Worm (Caenorhabditis elegans) whole organism, young adult: ENCODE data around the gene lelo-4.
A peak's percentile ranks its signal among the peaks of the same experiment; 100 is the strongest.

Experiments used
- B0019.2 ChIP-seq: fragments of 200-800 bp; sonication (Bioruptor generic); conservative IDR thresholded peaks from 2 replicates; pipeline ENCODE4 v1.3.6; 2022; ENCODE audit warnings: missing genetic modification reagents, missing genetic modification characterization, missing compliant biosample characterization
- F10E7.11 ChIP-seq: sonication (generic microtip); optimal IDR thresholded peaks from 2 replicates; lab custom pipeline; 2017; ENCODE audit warnings: mild to moderate bottlenecking, missing genetic modification characterization, moderate library complexity, missing compliant biosample characterization
- F57A8.1 ChIP-seq: fragments of 200-800 bp; sonication (Bioruptor generic); optimal IDR thresholded peaks from 2 replicates; lab custom pipeline; 2018; ENCODE audit warnings: mild to moderate bottlenecking, missing genetic modification characterization, moderate library complexity, missing compliant biosample characterization
- Y53F4B.3 ChIP-seq: fragments of 200-800 bp; sonication (Bioruptor generic); IDR thresholded peaks from 2 replicates; pipeline ENCODE4 v1.3.6; 2022; ENCODE audit warnings: missing genetic modification reagents, missing genetic modification characterization, missing compliant biosample characterization
- Y79H2A.3 ChIP-seq: fragments of 200-800 bp; sonication (Bioruptor generic); conservative IDR thresholded peaks from 2 replicates; pipeline ENCODE4 v1.3.6; 2022; ENCODE audit warnings: missing genetic modification reagents, missing genetic modification characterization, missing compliant biosample characterization
- ZK185.1 ChIP-seq: sonication (generic microtip); optimal IDR thresholded peaks from 2 replicates; lab custom pipeline; 2016; ENCODE audit warnings: mild to moderate bottlenecking, missing genetic modification characterization, missing compliant biosample characterization; ENCODE audit not compliant: poor library complexity, severe bottlenecking
- ama-1 ChIP-seq, 3 experiments: fragments of 150-350 bp in 1 of 3; sonication (generic microtip) in 2 of 3; optimal IDR thresholded peaks; 2 replicates each; lab custom pipeline; 2014 to 2018; ENCODE audit warnings: missing biosample characterization in 2 of 3, missing genetic modification characterization in 2 of 3, missing genetic modification reagents in 2 of 3
- attf-3 ChIP-seq: fragments of 200-800 bp; sonication (Bioruptor generic); conservative IDR thresholded peaks from 2 replicates; pipeline ENCODE4 v1.3.6; 2022; ENCODE audit warnings: missing genetic modification reagents, missing genetic modification characterization, missing compliant biosample characterization
- attf-6 ChIP-seq: fragments of 200-800 bp; sonication (Bioruptor generic); IDR thresholded peaks from 2 replicates; pipeline ENCODE4 v1.3.6; 2022; ENCODE audit warnings: missing genetic modification reagents, missing genetic modification characterization, missing compliant biosample characterization
- ccch-3 ChIP-seq: fragments of 200-800 bp; sonication (Bioruptor generic); optimal IDR thresholded peaks from 2 replicates; lab custom pipeline; 2018; ENCODE audit warnings: mild to moderate bottlenecking, missing genetic modification characterization, missing compliant biosample characterization
- cebp-1 ChIP-seq, 2 experiments: fragments of 200-800 bp in 1 of 2; sonication (Bioruptor generic) in 1 of 2; sonication (generic microtip) in 1 of 2; IDR thresholded peaks in 1 of 2; optimal IDR thresholded peaks in 1 of 2; 2 replicates each; pipeline versions ENCODE4 v1.3.6 to Lab custom; 2017 to 2022; ENCODE audit warnings: missing compliant biosample characterization in 2 of 2, missing genetic modification characterization in 2 of 2, mild to moderate bottlenecking in 1 of 2, missing genetic modification reagents in 1 of 2, moderate library complexity in 1 of 2
- ceh-100 ChIP-seq: fragments of 200-800 bp; sonication (Bioruptor generic); IDR thresholded peaks from 2 replicates; pipeline ENCODE4 v1.3.6; 2022; ENCODE audit warnings: missing genetic modification reagents, missing genetic modification characterization, missing compliant biosample characterization
- ceh-40 ChIP-seq: fragments of 200-800 bp; sonication (Bioruptor generic); IDR thresholded peaks from 2 replicates; pipeline ENCODE4 v1.3.6; 2022; ENCODE audit warnings: missing genetic modification characterization, missing compliant biosample characterization
- chd-7 ChIP-seq: sonication (generic microtip); optimal IDR thresholded peaks from 2 replicates; lab custom pipeline; 2016; ENCODE audit warnings: mild to moderate bottlenecking, missing genetic modification characterization, moderate library complexity, missing compliant biosample characterization
- dox-1 ChIP-seq: fragments of 200-800 bp; sonication (Bioruptor generic); IDR thresholded peaks from 2 replicates; pipeline ENCODE4 v1.3.6; 2022; ENCODE audit warnings: missing genetic modification reagents, missing genetic modification characterization, missing compliant biosample characterization
- efl-1 ChIP-seq: fragments of 150-350 bp; optimal IDR thresholded peaks from 2 replicates; lab custom pipeline; 2014; ENCODE audit warnings: missing biosample characterization, missing genetic modification reagents, missing genetic modification characterization
- ekl-4 ChIP-seq: fragments of 200-800 bp; sonication (Bioruptor generic); IDR thresholded peaks from 2 replicates; pipeline ENCODE4 v1.3.6; 2022; ENCODE audit warnings: missing genetic modification reagents, missing genetic modification characterization, missing compliant biosample characterization
- ets-4 ChIP-seq: fragments of 200-800 bp; sonication (Bioruptor generic); optimal IDR thresholded peaks from 2 replicates; lab custom pipeline; 2018; ENCODE audit warnings: mild to moderate bottlenecking, missing genetic modification characterization, missing compliant biosample characterization
- gei-17 ChIP-seq: fragments of 200-800 bp; sonication (Bioruptor generic); optimal IDR thresholded peaks from 2 replicates; lab custom pipeline; 2018; ENCODE audit warnings: mild to moderate bottlenecking, missing genetic modification characterization, missing compliant biosample characterization
- him-1 ChIP-seq: sonication (generic microtip); optimal IDR thresholded peaks from 2 replicates; lab custom pipeline; 2016; ENCODE audit warnings: missing genotype, missing genetic modification reagents, missing genetic modification characterization, missing compliant biosample characterization
- hlh-26 ChIP-seq: fragments of 200-800 bp; sonication (Bioruptor generic); conservative IDR thresholded peaks from 2 replicates; pipeline ENCODE4 v1.3.6; 2022; ENCODE audit warnings: missing genetic modification reagents, missing genetic modification characterization, missing compliant biosample characterization
- hmg-1.2 ChIP-seq: fragments of 200-800 bp; sonication (Bioruptor generic); IDR thresholded peaks from 2 replicates; pipeline ENCODE4 v1.3.6; 2022; ENCODE audit warnings: missing genetic modification reagents, missing genetic modification characterization, missing compliant biosample characterization
- hmg-20 ChIP-seq: fragments of 200-800 bp; sonication (Bioruptor generic); IDR thresholded peaks from 2 replicates; pipeline ENCODE4 v1.3.6; 2022; ENCODE audit warnings: missing genetic modification reagents, missing genetic modification characterization, missing compliant biosample characterization
- lag-1 ChIP-seq: fragments of 200-800 bp; sonication (Bioruptor generic); IDR thresholded peaks from 2 replicates; pipeline ENCODE4 v1.3.6; 2022; ENCODE audit warnings: missing genetic modification reagents, missing genetic modification characterization, missing compliant biosample characterization
- lin-35 ChIP-seq, 3 experiments: fragments of 150-350 bp in 2 of 3; sonication (generic microtip) in 1 of 3; optimal IDR thresholded peaks; 2 replicates each; lab custom pipeline; 2014 to 2018; ENCODE audit warnings: missing biosample characterization in 3 of 3, missing genetic modification characterization in 3 of 3, missing genetic modification reagents in 3 of 3
- lin-40 ChIP-seq: sonication (generic microtip); optimal IDR thresholded peaks from 2 replicates; lab custom pipeline; 2016; ENCODE audit warnings: missing genetic modification characterization, mild to moderate bottlenecking, missing compliant biosample characterization, missing genotype, missing genetic modification reagents
- lsl-1 ChIP-seq: fragments of 200-800 bp; sonication (Bioruptor generic); optimal IDR thresholded peaks from 2 replicates; lab custom pipeline; 2018; ENCODE audit warnings: mild to moderate bottlenecking, missing genetic modification characterization, moderate library complexity, missing compliant biosample characterization
- lsy-27 ChIP-seq: sonication (generic microtip); optimal IDR thresholded peaks from 2 replicates; lab custom pipeline; 2017; ENCODE audit warnings: missing genetic modification characterization, mild to moderate bottlenecking, missing compliant biosample characterization, antibody characterized with exemption, missing genotype, borderline replicate concordance; ENCODE audit not compliant: insufficient read depth
- madf-3 ChIP-seq: fragments of 200-800 bp; sonication (Bioruptor generic); IDR thresholded peaks from 2 replicates; pipeline ENCODE4 v1.3.6; 2022; ENCODE audit warnings: missing genetic modification reagents, missing genetic modification characterization, missing compliant biosample characterization
- madf-6 ChIP-seq: fragments of 200-800 bp; sonication (Bioruptor generic); IDR thresholded peaks from 2 replicates; pipeline ENCODE4 v1.3.6; 2022; ENCODE audit warnings: missing genetic modification reagents, missing genetic modification characterization, missing compliant biosample characterization
- madf-8 ChIP-seq: fragments of 200-800 bp; sonication (Bioruptor generic); conservative IDR thresholded peaks from 2 replicates; pipeline ENCODE4 v1.3.6; 2022; ENCODE audit warnings: missing genetic modification reagents, missing genetic modification characterization, missing compliant biosample characterization
- nfya-1 ChIP-seq: sonication (generic microtip); optimal IDR thresholded peaks from 2 replicates; lab custom pipeline; 2017; ENCODE audit warnings: antibody characterized with exemption, missing compliant biosample characterization, missing genetic modification characterization, borderline replicate concordance; ENCODE audit not compliant: insufficient read depth
- nfya-2 ChIP-seq: fragments of 200-800 bp; sonication (Bioruptor generic); IDR thresholded peaks from 2 replicates; pipeline ENCODE4 v1.3.6; 2022; ENCODE audit warnings: missing genetic modification reagents, missing genetic modification characterization, missing compliant biosample characterization
- nfyb-1 ChIP-seq: fragments of 200-800 bp; sonication (Bioruptor generic); IDR thresholded peaks from 2 replicates; pipeline ENCODE4 v1.3.6; 2022; ENCODE audit warnings: missing genetic modification reagents, missing genetic modification characterization, missing compliant biosample characterization
- rcor-1 ChIP-seq: fragments of 200-800 bp; sonication (Bioruptor generic); IDR thresholded peaks from 2 replicates; pipeline ENCODE4 v1.3.6; 2022; ENCODE audit warnings: missing genetic modification reagents, missing genetic modification characterization, missing compliant biosample characterization
- repo-1 ChIP-seq: sonication (generic microtip); optimal IDR thresholded peaks from 2 replicates; lab custom pipeline; 2017; ENCODE audit warnings: mild to moderate bottlenecking, missing genetic modification characterization, missing compliant biosample characterization
- rpc-1 ChIP-seq, 2 experiments: fragments of 150-350 bp in 1 of 2; sonication (generic microtip) in 1 of 2; optimal IDR thresholded peaks; 2 replicates each; lab custom pipeline; 2014 to 2018; ENCODE audit warnings: missing biosample characterization in 1 of 2, missing genetic modification characterization in 1 of 2, missing genetic modification reagents in 1 of 2, missing genotype in 1 of 2
- sdz-38 ChIP-seq: sonication (generic microtip); optimal IDR thresholded peaks from 2 replicates; lab custom pipeline; 2016; ENCODE audit warnings: missing genotype, missing genetic modification characterization, missing compliant biosample characterization
- snpc-4 ChIP-seq, 5 experiments: fragments of 150-350 bp in 1 of 5; sonication (generic microtip) in 4 of 5; optimal IDR thresholded peaks; 2 replicates each; lab custom pipeline; 2014 to 2018; ENCODE audit warnings: missing genetic modification characterization in 5 of 5, missing biosample characterization in 3 of 5, antibody characterized with exemption in 2 of 5, mild to moderate bottlenecking in 2 of 5, missing compliant biosample characterization in 2 of 5, missing genotype in 2 of 5, moderate library complexity in 2 of 5, missing genetic modification reagents in 1 of 5
- tbp1 ChIP-seq: fragments of 200-800 bp; sonication (Bioruptor generic); optimal IDR thresholded peaks from 2 replicates; lab custom pipeline; 2018; ENCODE audit warnings: mild to moderate bottlenecking, missing genetic modification characterization, missing compliant biosample characterization
- tbx-9 ChIP-seq: sonication (generic microtip); optimal IDR thresholded peaks from 2 replicates; lab custom pipeline; 2016; ENCODE audit warnings: borderline replicate concordance, missing genetic modification characterization, inconsistent platforms, missing compliant biosample characterization
- tlf-1 ChIP-seq: fragments of 200-800 bp; sonication (Bioruptor generic); optimal IDR thresholded peaks from 2 replicates; lab custom pipeline; 2018; ENCODE audit warnings: mild to moderate bottlenecking, missing genetic modification characterization, missing compliant biosample characterization
- xnd-1 ChIP-seq: sonication (generic microtip); optimal IDR thresholded peaks from 2 replicates; lab custom pipeline; 2016; ENCODE audit warnings: missing genotype, missing genetic modification reagents, missing genetic modification characterization, missing compliant biosample characterization
- ztf-18 ChIP-seq: sonication (generic microtip); optimal IDR thresholded peaks from 2 replicates; lab custom pipeline; 2016; ENCODE audit warnings: missing genotype, mild to moderate bottlenecking, missing genetic modification characterization, missing compliant biosample characterization
- ztf-25 ChIP-seq: fragments of 200-800 bp; sonication (Bioruptor generic); IDR thresholded peaks from 2 replicates; pipeline ENCODE4 v1.3.6; 2022; ENCODE audit warnings: missing genetic modification reagents, missing genetic modification characterization, missing compliant biosample characterization
- ztf-3 ChIP-seq: fragments of 200-800 bp; sonication (Bioruptor generic); optimal IDR thresholded peaks from 2 replicates; lab custom pipeline; 2018; ENCODE audit warnings: mild to moderate bottlenecking, missing genetic modification characterization, missing compliant biosample characterization

The lelo-4 gene

DNA sequence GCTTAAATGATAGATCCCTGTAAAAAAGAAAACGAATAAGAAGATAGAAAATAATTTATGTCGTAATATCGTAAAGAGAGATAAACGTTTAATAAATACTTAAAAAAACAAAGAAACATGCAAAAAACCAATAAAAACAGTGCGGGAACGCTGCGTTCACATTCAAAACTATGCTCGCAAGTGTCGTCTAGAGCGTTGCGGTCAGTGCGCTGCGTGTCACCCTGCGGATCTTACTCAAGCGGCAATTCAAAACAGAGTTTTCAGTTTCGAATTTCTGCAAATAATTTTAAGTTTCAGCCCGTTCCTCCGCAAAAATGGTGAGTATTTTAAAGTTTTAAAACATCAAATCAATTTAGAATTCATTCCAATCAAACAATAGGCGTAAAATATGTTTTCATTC lies at the start of gene lelo-4, which contains the start of gene tiar-1:
Gene lelo-4 (plus strand): TSS at position 118 of the 400 bp plus-strand sequence.
Gene tiar-1 (minus strand): TSS at position 17 of the 400 bp plus-strand sequence.
- peak; percentile 44; the same call in 1 of the 2 replicates for TF ChIP-seq ceh-100 (GFP tag; lab: Robert Waterston, UW)
- peak; percentile 29 for TF ChIP-seq ZK185.1 (tag; lab: Kevin White, UChicago)
- no peak for TF ChIP-seq ccch-3
- peak; percentile 16 for TF ChIP-seq lin-40
- TF ChIP-seq F57A8.1 (GFP tag; lab: Kevin White, UChicago) = no peak
- no peak for TF ChIP-seq xnd-1 (tag; lab: Kevin White, UChicago)
- TF ChIP-seq nfyb-1 (GFP tag; lab: Robert Waterston, UW) = peak; percentile 61; the same call in 1 of the 2 replicates
- no peak for TF ChIP-seq cebp-1 (GFP tag; IDR thresholded peaks at IDR 0.05; lab: Robert Waterston, UW)
- TF ChIP-seq cebp-1 (tag; optimal IDR thresholded peaks at IDR 0.05; lab: Kevin White, UChicago) = peak; percentile 42
- TF ChIP-seq attf-6 = no peak
- no peak for TF ChIP-seq hmg-20 (GFP tag; lab: Robert Waterston, UW)
- no peak for TF ChIP-seq ama-1 (optimal IDR thresholded peaks at IDR 0.05; lab: Kevin White, UChicago)
- no peak for TF ChIP-seq ama-1 (GFP tag; optimal IDR thresholded peaks at IDR 0.05; lab: Kevin White, UChicago)
- TF ChIP-seq Y79H2A.3 (GFP tag; lab: Robert Waterston, UW) = no peak
- no peak for TF ChIP-seq nfya-2 (GFP tag; lab: Robert Waterston, UW)
- TF ChIP-seq tlf-1 = no peak
- TF ChIP-seq efl-1 (GFP tag; lab: Kevin White, UChicago) = peak; percentile 72
- TF ChIP-seq sdz-38 (tag; lab: Kevin White, UChicago) = no peak
- TF ChIP-seq lag-1 (GFP tag; lab: Robert Waterston, UW) = no peak
- peak; percentile 16 for TF ChIP-seq tbp1 (GFP tag; lab: Kevin White, UChicago)
- TF ChIP-seq dox-1 (GFP tag; lab: Robert Waterston, UW) = peak; percentile 47; the same call in 1 of the 2 replicates
- TF ChIP-seq ets-4 (GFP tag; lab: Kevin White, UChicago) = no peak
- TF ChIP-seq B0019.2 (GFP tag; lab: Robert Waterston, UW) = no peak
- TF ChIP-seq ztf-25 (GFP tag; lab: Robert Waterston, UW) = no peak
- TF ChIP-seq F10E7.11 (tag; lab: Kevin White, UChicago) = no peak
- no peak for TF ChIP-seq ceh-40 (GFP tag; lab: Robert Waterston, UW)
- TF ChIP-seq chd-7 = no peak
- TF ChIP-seq Y53F4B.3 (GFP tag; lab: Robert Waterston, UW) = no peak
- peak; percentile 48 for TF ChIP-seq lsy-27 (tag; lab: Kevin White, UChicago)
- peak; percentile 4 for TF ChIP-seq snpc-4 (GFP tag; optimal IDR thresholded peaks at IDR 0.05; lab: Kevin White, UChicago)
- TF ChIP-seq snpc-4 (tag; optimal IDR thresholded peaks at IDR 0.05; lab: Kevin White, UChicago) = peak in 3 of 4 experiments; percentile 27 to 63 (median 62)
- TF ChIP-seq tbx-9 = no peak
- TF ChIP-seq rpc-1 (optimal IDR thresholded peaks at IDR 0.05; lab: Kevin White, UChicago) = no peak
- TF ChIP-seq rpc-1 (tag; optimal IDR thresholded peaks at IDR 0.05; lab: Kevin White, UChicago) = no peak
- TF ChIP-seq madf-3 (GFP tag; lab: Robert Waterston, UW) = peak; percentile 99
- TF ChIP-seq nfya-1 (tag; lab: Kevin White, UChicago) = no peak
- TF ChIP-seq madf-8 (GFP tag; lab: Robert Waterston, UW) = no peak
- TF ChIP-seq gei-17 = no peak
- TF ChIP-seq madf-6 (GFP tag; lab: Robert Waterston, UW) = peak; percentile 53; the same call in 1 of the 2 replicates
- TF ChIP-seq lsl-1 = peak; percentile 14
- peak in 1 of 3 experiments; percentile 62 for TF ChIP-seq lin-35 (GFP tag; optimal IDR thresholded peaks at IDR 0.05; lab: Kevin White, UChicago)
- TF ChIP-seq him-1 (tag; lab: Kevin White, UChicago) = no peak
- TF ChIP-seq ztf-3 = no peak
- no peak for TF ChIP-seq rcor-1 (GFP tag; lab: Robert Waterston, UW)
- TF ChIP-seq ztf-18 (tag; lab: Kevin White, UChicago) = no peak
- TF ChIP-seq hlh-26 (GFP tag; lab: Robert Waterston, UW) = no peak
- TF ChIP-seq ekl-4 (GFP tag; lab: Robert Waterston, UW) = 0 out of 2 replicates have a peak, but pooled peaks have one; percentile 31
- TF ChIP-seq hmg-1.2 = peak; percentile 43; the same call in 1 of the 2 replicates
- TF ChIP-seq repo-1 (tag; lab: Kevin White, UChicago) = no peak
- no peak for TF ChIP-seq attf-3 (GFP tag; lab: Robert Waterston, UW)
